Fruit fly (Drosophila melanogaster) whole organism, prepupa: ENCODE data around the gene CG11723.

Experiments
- Blimp-1 ChIP-seq: fragments of 200-800 bp; sonication (Bioruptor generic); optimal IDR thresholded peaks from 3 replicates; lab custom pipeline; 2017; ENCODE audit warnings: missing biosample characterization, missing genetic modification characterization, mild to moderate bottlenecking, moderate library complexity, missing genetic modification reagents
- CG10631 ChIP-seq: fragments of 200-800 bp; sonication (Bioruptor generic); optimal IDR thresholded peaks from 2 replicates; lab custom pipeline; 2016; ENCODE audit warnings: missing biosample characterization, missing genetic modification characterization
- CG11294 ChIP-seq: fragments of 200-800 bp; sonication (Bioruptor generic); IDR thresholded peaks from 2 replicates; pipeline ENCODE4 v1.3.6; 2022; ENCODE audit warnings: missing biosample characterization, missing genetic modification characterization
- CG11902 ChIP-seq: fragments of 200-800 bp; sonication (Bioruptor generic); optimal IDR thresholded peaks from 3 replicates; lab custom pipeline; 2016; ENCODE audit warnings: missing biosample characterization, missing genetic modification characterization
- CG15336 ChIP-seq: fragments of 200-800 bp; sonication (Bioruptor generic); IDR thresholded peaks from 2 replicates; pipeline ENCODE4 v1.3.6; 2022; ENCODE audit warnings: missing biosample characterization, missing genetic modification characterization
- CG1621 ChIP-seq: fragments of 200-800 bp; sonication (Bioruptor generic); optimal IDR thresholded peaks from 3 replicates; lab custom pipeline; 2018; ENCODE audit warnings: missing biosample characterization, mild to moderate bottlenecking, missing genetic modification characterization
- CG3032 ChIP-seq: fragments of 200-800 bp; optimal IDR thresholded peaks from 2 replicates; lab custom pipeline; 2019; ENCODE audit warnings: missing biosample characterization, mild to moderate bottlenecking, missing genetic modification characterization, moderate library complexity
- CG31627 ChIP-seq: fragments of 200-800 bp; sonication (Bioruptor generic); optimal IDR thresholded peaks from 3 replicates; lab custom pipeline; 2016; ENCODE audit warnings: missing biosample characterization, missing genetic modification characterization
- CG32006 ChIP-seq: fragments of 200-800 bp; sonication (Bioruptor generic); optimal IDR thresholded peaks from 3 replicates; lab custom pipeline; 2017; ENCODE audit warnings: missing biosample characterization, mild to moderate bottlenecking, missing genetic modification characterization
- CG34406 ChIP-seq: fragments of 200-800 bp; sonication (Bioruptor generic); optimal IDR thresholded peaks from 3 replicates; lab custom pipeline; 2016; ENCODE audit warnings: missing biosample characterization, missing genetic modification characterization
- CG4318 ChIP-seq: fragments of 200-800 bp; sonication (Bioruptor generic); optimal IDR thresholded peaks from 3 replicates; lab custom pipeline; 2017; ENCODE audit warnings: missing biosample characterization, mild to moderate bottlenecking, missing genetic modification characterization
- CG6163 ChIP-seq: fragments of 200-800 bp; sonication (Bioruptor generic); IDR thresholded peaks from 3 replicates; pipeline ENCODE4 v1.3.6; 2022; ENCODE audit warnings: missing biosample characterization, missing genetic modification characterization
- CG6276 ChIP-seq: fragments of 200-800 bp; sonication (Bioruptor generic); optimal IDR thresholded peaks from 2 replicates; lab custom pipeline; 2017; ENCODE audit warnings: missing biosample characterization, mild to moderate bottlenecking, missing genetic modification characterization
- CG6792 ChIP-seq: fragments of 200-800 bp; sonication (Bioruptor generic); optimal IDR thresholded peaks from 3 replicates; lab custom pipeline; 2016; ENCODE audit warnings: missing biosample characterization, missing genetic modification characterization
- CG6808 ChIP-seq: fragments of 200-800 bp; sonication (Bioruptor generic); optimal IDR thresholded peaks from 3 replicates; lab custom pipeline; 2017; ENCODE audit warnings: missing biosample characterization, missing genetic modification characterization, mild to moderate bottlenecking, moderate library complexity, missing genetic modification reagents
- CG6854 ChIP-seq: fragments of 200-800 bp; sonication (Bioruptor generic); optimal IDR thresholded peaks from 2 replicates; lab custom pipeline; 2017; ENCODE audit warnings: missing biosample characterization, mild to moderate bottlenecking, missing genetic modification characterization
- CG7368 ChIP-seq: fragments of 200-800 bp; sonication (Bioruptor generic); optimal IDR thresholded peaks from 3 replicates; lab custom pipeline; 2016; ENCODE audit warnings: missing biosample characterization, missing genetic modification characterization
- CG8119 ChIP-seq: fragments of 200-800 bp; sonication (Bioruptor generic); IDR thresholded peaks from 3 replicates; pipeline ENCODE4 v1.3.6; 2022; ENCODE audit warnings: missing biosample characterization, missing genetic modification characterization
- CG8632 ChIP-seq: fragments of 200-800 bp; sonication (Bioruptor generic); optimal IDR thresholded peaks from 3 replicates; lab custom pipeline; 2016; ENCODE audit warnings: missing biosample characterization, missing genetic modification characterization
- Eip75B ChIP-seq: fragments of 200-800 bp; sonication (Bioruptor generic); optimal IDR thresholded peaks from 3 replicates; lab custom pipeline; 2016; ENCODE audit warnings: missing biosample characterization, missing genetic modification characterization
- Eip78C ChIP-seq: fragments of 200-800 bp; sonication (Bioruptor generic); peaks from one replicate; lab custom pipeline; 2016; ENCODE audit warnings: missing biosample characterization, missing genetic modification characterization
- Eip93F ChIP-seq: fragments of 200-800 bp; sonication (Bioruptor generic); optimal IDR thresholded peaks from 2 replicates; lab custom pipeline; 2016; ENCODE audit warnings: missing biosample characterization, mild to moderate bottlenecking, missing genetic modification characterization
- Ets96B ChIP-seq: fragments of 200-800 bp; optimal IDR thresholded peaks from 2 replicates; lab custom pipeline; 2019; ENCODE audit warnings: missing biosample characterization, mild to moderate bottlenecking, missing genetic modification characterization, moderate library complexity
- Gug ChIP-seq: fragments of 200-800 bp; sonication (Bioruptor generic); IDR thresholded peaks from 2 replicates; pipeline ENCODE4 v1.3.6; 2022; ENCODE audit warnings: missing biosample characterization, missing genetic modification characterization
- Hr39 ChIP-seq: fragments of 200-800 bp; sonication (Bioruptor generic); optimal IDR thresholded peaks from 2 replicates; lab custom pipeline; 2016; ENCODE audit warnings: missing biosample characterization, missing genetic modification characterization
- Hr4 ChIP-seq: fragments of 200-800 bp; sonication (Bioruptor generic); optimal IDR thresholded peaks from 3 replicates; lab custom pipeline; 2016; ENCODE audit warnings: missing biosample characterization, missing genetic modification characterization
- Lpt ChIP-seq: fragments of 200-800 bp; sonication (Bioruptor generic); optimal IDR thresholded peaks from 3 replicates; lab custom pipeline; 2016; ENCODE audit warnings: missing biosample characterization, missing genetic modification characterization
- OdsH ChIP-seq: fragments of 200-800 bp; sonication (Bioruptor generic); optimal IDR thresholded peaks from 3 replicates; lab custom pipeline; 2016; ENCODE audit warnings: missing biosample characterization, missing genetic modification characterization
- Smox ChIP-seq: fragments of 200-800 bp; sonication (Bioruptor generic); optimal IDR thresholded peaks from 3 replicates; lab custom pipeline; 2016; ENCODE audit warnings: missing biosample characterization, missing genetic modification characterization
- Sox102F ChIP-seq: fragments of 200-800 bp; sonication (Bioruptor generic); optimal IDR thresholded peaks from 2 replicates; lab custom pipeline; 2016; ENCODE audit warnings: missing biosample characterization, mild to moderate bottlenecking, missing genetic modification characterization
- Sox15 ChIP-seq: fragments of 200-800 bp; sonication (Bioruptor generic); optimal IDR thresholded peaks from 3 replicates; lab custom pipeline; 2016; ENCODE audit warnings: missing biosample characterization, missing genetic modification characterization
- achi ChIP-seq: fragments of 200-800 bp; sonication (Bioruptor generic); optimal IDR thresholded peaks from 3 replicates; lab custom pipeline; 2016; ENCODE audit warnings: missing biosample characterization, missing genetic modification characterization
- acj6 ChIP-seq: fragments of 200-800 bp; sonication (Bioruptor generic); optimal IDR thresholded peaks from 3 replicates; lab custom pipeline; 2016; ENCODE audit warnings: missing biosample characterization, missing genetic modification characterization
- cyc ChIP-seq: fragments of 200-800 bp; sonication (Bioruptor generic); optimal IDR thresholded peaks from 3 replicates; lab custom pipeline; 2016; ENCODE audit warnings: missing biosample characterization, missing genetic modification characterization
- dsx ChIP-seq: fragments of 200-800 bp; optimal IDR thresholded peaks from 3 replicates; lab custom pipeline; 2019; ENCODE audit warnings: missing biosample characterization, mild to moderate bottlenecking, missing genetic modification characterization, moderate library complexity; ENCODE audit not compliant: poor library complexity, severe bottlenecking
- eg ChIP-seq: fragments of 200-800 bp; sonication (Bioruptor generic); IDR thresholded peaks from 3 replicates; pipeline ENCODE4 v1.3.6; 2022; ENCODE audit warnings: missing biosample characterization, missing genetic modification characterization
- fd59A ChIP-seq: fragments of 200-800 bp; sonication (Bioruptor generic); optimal IDR thresholded peaks from 2 replicates; lab custom pipeline; 2017; ENCODE audit warnings: missing biosample characterization, mild to moderate bottlenecking, missing genetic modification characterization, missing genetic modification reagents
- fkh ChIP-seq: fragments of 200-800 bp; sonication (Bioruptor generic); optimal IDR thresholded peaks from 3 replicates; lab custom pipeline; 2017; ENCODE audit warnings: missing biosample characterization, mild to moderate bottlenecking, missing genetic modification characterization, moderate library complexity
- lz ChIP-seq: fragments of 200-800 bp; sonication (Bioruptor generic); optimal IDR thresholded peaks from 3 replicates; lab custom pipeline; 2016; ENCODE audit warnings: missing biosample characterization, missing genetic modification characterization
- net ChIP-seq: fragments of 200-800 bp; sonication (Bioruptor generic); optimal IDR thresholded peaks from 3 replicates; lab custom pipeline; 2016; ENCODE audit warnings: missing biosample characterization, missing genetic modification characterization
- ss ChIP-seq, 2 experiments: fragments of 200-800 bp; sonication (Bioruptor generic); optimal IDR thresholded peaks; 2 replicates in 1 of 2; 3 replicates in 1 of 2; lab custom pipeline; 2017 to 2018; ENCODE audit warnings: mild to moderate bottlenecking in 2 of 2, missing biosample characterization in 2 of 2, missing genetic modification characterization in 2 of 2, moderate library complexity in 1 of 2
- svp ChIP-seq: fragments of 200-800 bp; sonication (Bioruptor generic); peaks from one replicate; lab custom pipeline; 2016; ENCODE audit warnings: missing biosample characterization, missing genetic modification characterization
- topi ChIP-seq: fragments of 200-800 bp; sonication (Bioruptor generic); optimal IDR thresholded peaks from 3 replicates; lab custom pipeline; 2016; ENCODE audit warnings: missing biosample characterization, missing genetic modification characterization
- vri ChIP-seq: fragments of 200-800 bp; sonication (Bioruptor generic); optimal IDR thresholded peaks from 3 replicates; lab custom pipeline; 2016; ENCODE audit warnings: missing biosample characterization, mild to moderate bottlenecking, missing genetic modification characterization

Gene CG11723

DNA sequence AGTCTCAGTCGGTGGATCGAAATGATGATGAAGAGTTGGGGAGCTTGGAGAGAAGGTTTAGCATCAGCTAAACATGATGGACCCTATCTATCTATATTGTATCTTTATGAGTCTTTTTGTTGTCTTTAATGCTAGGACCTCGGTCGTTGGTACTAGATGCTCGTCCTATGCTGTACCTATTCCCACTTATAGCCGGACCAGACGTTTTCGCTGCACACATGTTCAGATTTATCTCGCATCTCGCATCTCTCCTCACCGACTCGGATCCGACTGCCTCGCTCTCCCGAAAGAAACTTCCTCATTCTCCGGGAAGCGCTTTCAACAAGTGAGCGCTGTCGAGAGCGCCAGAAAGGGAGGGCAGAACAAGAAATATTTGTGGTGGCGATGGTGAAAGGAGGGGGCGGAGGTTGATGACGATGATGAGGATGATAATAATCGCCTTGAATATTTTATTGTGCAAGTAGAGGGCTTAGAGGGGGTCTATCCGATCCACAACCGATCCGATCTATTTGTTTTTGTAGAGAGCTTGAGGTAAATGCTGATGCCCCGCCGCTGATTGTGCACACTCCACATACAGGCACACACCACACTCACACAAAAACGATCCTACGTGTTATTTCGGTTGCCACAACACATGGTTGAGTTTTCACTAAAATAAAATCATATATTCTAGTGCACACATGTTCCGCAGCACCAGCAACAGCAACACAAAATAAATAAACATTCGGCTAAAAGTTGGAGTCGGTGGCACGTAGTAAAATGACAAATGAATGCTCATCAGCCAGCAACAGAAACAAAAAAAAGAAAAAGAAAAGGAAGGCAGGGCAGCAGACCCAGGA, 15.9 kb upstream of the CG11723 start (continued):
- TF ChIP-seq fd59A (GFP tag; lab: Kevin White, UChicago) (peak; percentile 17), Lpt (peak; percentile 42), CG1621 (tag; lab: Kevin White, UChicago) (peak; percentile 63), CG31627 (GFP tag; lab: Kevin White, UChicago) (no peak), achi (GFP tag; lab: Kevin White, UChicago) (peak; percentile 72), vri (GFP tag; lab: Kevin White, UChicago) (no peak), Smox (no peak), CG11902 (GFP tag; lab: Kevin White, UChicago) (no peak), CG32006 (peak; percentile 73), Sox102F (no peak), fkh (no peak), Gug (no peak), CG6808 (peak; percentile 66), Sox15 (GFP tag; lab: Kevin White, UChicago) (no peak), eg (GFP tag; lab: Robert Waterston, UW) (0 out of 3 replicates have a peak, but pooled peaks have one; percentile 39), Eip93F (no peak), ss (GFP tag; optimal IDR thresholded peaks at IDR 0.05; lab: Kevin White, UChicago) (peak; percentile 28 to 50), CG15336 (peak; percentile 67), CG6792 (peak; percentile 50), CG8119 (GFP tag; lab: Robert Waterston, UW) (peak; percentile 54; the same call in 2 of the 3 replicates), Eip75B (GFP tag; lab: Kevin White, UChicago) (peak; percentile 71)
- TF ChIP-seq, all 60 proteins: peak for 35

DNA sequence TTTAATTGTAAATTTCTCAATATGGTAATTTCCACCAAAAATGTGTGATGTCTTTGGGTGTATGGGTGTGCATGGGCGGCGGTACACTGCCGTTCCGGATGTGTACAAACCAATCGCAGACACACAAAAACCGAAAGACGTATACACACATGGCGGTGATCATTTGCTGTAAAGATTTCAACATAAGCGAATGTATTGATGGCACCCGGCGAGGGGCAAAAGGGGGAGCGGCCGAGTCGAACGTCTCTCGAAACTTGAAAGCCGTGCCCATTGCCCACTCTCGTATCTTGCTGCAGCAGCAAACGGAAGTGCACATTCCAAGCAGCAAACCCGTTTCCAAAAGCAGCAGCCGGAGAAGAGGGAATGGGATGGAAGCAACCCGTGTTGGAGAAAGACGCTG, 15.2 kb upstream of the CG11723 start:
- TF ChIP-seq CG6854 (peak; percentile 69), Lpt (peak; percentile 70), eg (GFP tag; lab: Robert Waterston, UW) (peak; percentile 27; the same call in 1 of the 3 replicates), CG34406 (GFP tag; lab: Kevin White, UChicago) (no peak)

DNA sequence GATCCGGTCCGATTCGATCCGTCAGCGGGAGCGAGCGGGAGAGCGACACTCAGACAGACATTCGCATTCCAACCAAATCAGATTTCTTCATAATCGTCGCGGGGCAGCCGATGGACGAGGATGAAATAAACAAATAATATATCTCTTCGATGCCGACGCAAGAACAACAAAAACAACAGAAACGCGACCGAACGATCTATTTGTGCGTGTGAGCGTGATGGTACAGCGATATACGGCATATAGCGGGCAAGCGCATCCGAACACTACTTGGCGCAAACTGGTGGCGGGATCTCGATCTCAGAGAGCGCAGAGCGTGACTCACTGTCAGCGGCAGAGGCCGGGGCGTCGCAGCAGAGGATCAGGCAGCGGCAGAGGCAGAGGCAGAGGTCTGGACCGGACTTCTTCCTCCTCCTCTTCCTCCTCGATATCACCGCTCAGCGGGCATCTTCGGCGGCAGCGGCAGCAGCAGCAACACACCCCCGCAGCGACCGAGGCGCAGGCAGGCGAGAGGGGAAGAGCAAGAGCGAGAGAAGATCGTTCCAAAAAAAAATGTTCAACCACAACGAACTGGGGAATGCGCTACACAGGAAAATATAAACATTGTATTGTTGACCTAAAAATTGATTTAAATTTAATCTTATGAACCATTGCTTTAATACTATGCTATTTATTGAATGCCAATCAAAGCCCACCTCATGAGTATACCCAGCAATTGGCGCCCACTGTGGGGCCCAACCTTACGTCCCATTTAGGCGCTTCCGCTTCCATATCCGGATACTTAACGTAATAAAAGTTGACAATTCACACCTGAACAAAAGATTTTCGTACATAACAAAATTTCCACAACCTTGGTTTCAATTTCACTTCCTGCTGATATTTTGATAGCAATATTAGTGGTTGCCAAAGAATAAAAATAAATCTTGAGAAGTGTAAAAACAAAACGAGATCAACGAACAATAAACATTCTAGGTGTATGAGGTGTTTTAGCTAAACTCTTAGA, 14.5 kb upstream of the CG11723 start:
- TF ChIP-seq cyc (GFP tag; lab: Kevin White, UChicago) (peak; percentile 78), fkh (no peak), CG6163 (GFP tag; lab: Robert Waterston, UW) (peak; percentile 63; the same call in 2 of the 3 replicates), lz (GFP tag; lab: Kevin White, UChicago) (peak; percentile 76), net (GFP tag; lab: Kevin White, UChicago) (peak; percentile 53), Eip78C (GFP tag; lab: Kevin White, UChicago) (peak; percentile 93), topi (GFP tag; lab: Kevin White, UChicago) (peak; percentile 81), CG8632 (GFP tag; lab: Kevin White, UChicago) (peak; percentile 53), CG6854 (peak; percentile 78), svp (GFP tag; lab: Kevin White, UChicago) (peak; percentile 94), Ets96B (peak; percentile 40), Hr4 (GFP tag; lab: Kevin White, UChicago) (peak; percentile 63), CG31627 (GFP tag; lab: Kevin White, UChicago) (peak; percentile 69), CG4318 (GFP tag; lab: Kevin White, UChicago) (peak; percentile 68), OdsH (GFP tag; lab: Kevin White, UChicago) (peak; percentile 53), CG11294 (GFP tag; lab: Robert Waterston, UW) (no peak), dsx (peak; percentile 50), vri (GFP tag; lab: Kevin White, UChicago) (peak; percentile 9), Blimp-1 (GFP tag; lab: Kevin White, UChicago) (no peak), CG10631 (GFP tag; lab: Kevin White, UChicago) (peak; percentile 74), CG8119 (GFP tag; lab: Robert Waterston, UW) (no peak), CG3032 (tag; lab: Kevin White, UChicago) (peak; percentile 44), acj6 (peak; percentile 63), CG7368 (GFP tag; lab: Kevin White, UChicago) (peak; percentile 32), Hr39 (GFP tag; lab: Kevin White, UChicago) (peak; percentile 73), achi (GFP tag; lab: Kevin White, UChicago) (peak; percentile 40), Gug (peak; percentile 46), Smox (peak; percentile 48), CG6276 (GFP tag; lab: Kevin White, UChicago) (peak; percentile 17)
